Worm (Caenorhabditis elegans): ENCODE data around the gene hda-1.

ce11 chrV:14548510-14548909, 23.3 kb downstream of the hda-1 start:
- TF ChIP-seq nhr-11 (tag; optimal IDR thresholded peaks at IDR 0.05) (no peak), zag-1 (tag; optimal IDR thresholded peaks at IDR 0.05) (no peak), ceh-82 (tag; optimal IDR thresholded peaks at IDR 0.05) (no peak), mdl-1 (tag; optimal IDR thresholded peaks at IDR 0.05) (no peak), nhr-12 (tag; optimal IDR thresholded peaks at IDR 0.05) (no peak), ztf-11 (tag; optimal IDR thresholded peaks at IDR 0.05) (no peak), sea-2 (GFP tag; optimal IDR thresholded peaks at IDR 0.05) (no peak), lin-15B (tag; optimal IDR thresholded peaks at IDR 0.05) (no peak), unc-62 (GFP tag; optimal IDR thresholded peaks at IDR 0.05) (no peak)

Measured in whole organism, L3 larva.